Worm (Caenorhabditis elegans) whole organism, L4/young adult: ENCODE results near the gene col-8.

Source experiments
- W03F9.2 ChIP-seq: fragments of 150-350 bp; optimal IDR thresholded peaks from 2 replicates; lab custom pipeline; 2014; ENCODE audit warnings: missing biosample characterization, missing genetic modification characterization
- dao-5 ChIP-seq: sonication (generic microtip); optimal IDR thresholded peaks from 2 replicates; lab custom pipeline; 2016; ENCODE audit warnings: missing genotype, missing genetic modification characterization, moderate library complexity, missing compliant biosample characterization
- him-1 ChIP-seq: sonication (generic microtip); optimal IDR thresholded peaks from 2 replicates; lab custom pipeline; 2016; ENCODE audit warnings: missing genotype, missing genetic modification reagents, missing genetic modification characterization, missing compliant biosample characterization

- TF ChIP-seq him-1 (tag; lab: Kevin White, UChicago) (no peak), dao-5 (no peak), W03F9.2 (tag; lab: Kevin White, UChicago) (no peak)
These were observed 8.7 kb upstream of the col-8 start, which contains the start of gene cyk-1 for ce11 chrIII:7029105-7029504.
